Fruit fly (Drosophila melanogaster) whole organism: ENCODE data around the gene SPH93.

Experiments used
- CG8478 ChIP-seq: fragments of >200 bp; optimal IDR thresholded peaks from 2 replicates; lab custom pipeline; 2018; ENCODE audit warnings: inconsistent platforms
- Dll ChIP-seq: fragments of >200 bp; optimal IDR thresholded peaks from 2 replicates; lab custom pipeline; 2017
- EcR ChIP-seq, 2 experiments: fragments of >200 bp; optimal IDR thresholded peaks; 2 replicates each; lab custom pipeline; 2017; ENCODE audit warnings: missing biosample characterization in 2 of 2, missing genetic modification characterization in 2 of 2, missing genetic modification reagents in 2 of 2
- pan ChIP-seq: fragments of >200 bp; optimal IDR thresholded peaks from 2 replicates; lab custom pipeline; 2017
- psq ChIP-seq: fragments of >200 bp; optimal IDR thresholded peaks from 2 replicates; lab custom pipeline; 2017
- usp ChIP-seq: fragments of >200 bp; optimal IDR thresholded peaks from 2 replicates; lab custom pipeline; 2017; ENCODE audit warnings: missing biosample characterization, missing genetic modification characterization, mixed read lengths

The SPH93 gene

dm6 chr2L:17427187-17427586 is 28.5 kb downstream of the SPH93 start:
- no peak for TF ChIP-seq Dll (lab: Kevin White, UChicago)
- TF ChIP-seq psq (lab: Kevin White, UChicago): no peak
- no peak for TF ChIP-seq usp (GFP tag; lab: Kevin White, UChicago)
- no peak for TF ChIP-seq pan (lab: Kevin White, UChicago)
- no peak for TF ChIP-seq EcR (GFP tag; optimal IDR thresholded peaks at IDR 0.05; lab: Kevin White, UChicago)
- TF ChIP-seq CG8478 (lab: Kevin White, UChicago): no peak

dm6 chr2L:17425412-17425811 is 30.3 kb downstream of the SPH93 start:
- TF ChIP-seq CG8478 (lab: Kevin White, UChicago): no peak
- no peak for TF ChIP-seq psq (lab: Kevin White, UChicago)
- TF ChIP-seq usp (GFP tag; lab: Kevin White, UChicago): no peak
- TF ChIP-seq Dll (lab: Kevin White, UChicago): no peak
- TF ChIP-seq EcR (GFP tag; optimal IDR thresholded peaks at IDR 0.05; lab: Kevin White, UChicago): no peak
- no peak for TF ChIP-seq pan (lab: Kevin White, UChicago)

- TF ChIP-seq CG8478 (lab: Kevin White, UChicago) (no peak), EcR (GFP tag; optimal IDR thresholded peaks at IDR 0.05; lab: Kevin White, UChicago) (no peak), pan (lab: Kevin White, UChicago) (no peak), psq (lab: Kevin White, UChicago) (no peak), usp (GFP tag; lab: Kevin White, UChicago) (no peak), Dll (lab: Kevin White, UChicago) (no peak)
Measured at dm6 chr2L:17425005-17425404, 30.7 kb downstream of the SPH93 start.

dm6 chr2L:17422089-17422488 is 33.6 kb downstream of the SPH93 start:
- TF ChIP-seq EcR (GFP tag; optimal IDR thresholded peaks at IDR 0.05; lab: Kevin White, UChicago) (no peak), Dll (lab: Kevin White, UChicago) (no peak), psq (lab: Kevin White, UChicago) (no peak), usp (GFP tag; lab: Kevin White, UChicago) (no peak)

dm6 chr2L:17421366-17421765 is 34.4 kb downstream of the SPH93 start:
- TF ChIP-seq psq (lab: Kevin White, UChicago): no peak
- TF ChIP-seq EcR (GFP tag; optimal IDR thresholded peaks at IDR 0.05; lab: Kevin White, UChicago): no peak
- no peak for TF ChIP-seq usp (GFP tag; lab: Kevin White, UChicago)
- no peak for TF ChIP-seq CG8478 (lab: Kevin White, UChicago)
- TF ChIP-seq pan (lab: Kevin White, UChicago): no peak
- TF ChIP-seq Dll (lab: Kevin White, UChicago): no peak

dm6 chr2L:17420419-17420818 is 35.3 kb downstream of the SPH93 start:
- TF ChIP-seq CG8478 (lab: Kevin White, UChicago) (no peak), usp (GFP tag; lab: Kevin White, UChicago) (no peak), psq (lab: Kevin White, UChicago) (no peak), pan (lab: Kevin White, UChicago) (no peak), Dll (lab: Kevin White, UChicago) (no peak), EcR (GFP tag; optimal IDR thresholded peaks at IDR 0.05; lab: Kevin White, UChicago) (no peak)

dm6 chr2L:17412533-17412932 is 43.2 kb downstream of the SPH93 start, which contains the start of gene Rsph9:
Gene Rsph9 (minus strand): TSS chr2L:17412633.
- no peak for TF ChIP-seq CG8478 (lab: Kevin White, UChicago)
- TF ChIP-seq Dll (lab: Kevin White, UChicago): no peak
- TF ChIP-seq usp (GFP tag; lab: Kevin White, UChicago): no peak
- TF ChIP-seq EcR (GFP tag; optimal IDR thresholded peaks at IDR 0.05; lab: Kevin White, UChicago): no peak
- no peak for TF ChIP-seq pan (lab: Kevin White, UChicago)
- no peak for TF ChIP-seq psq (lab: Kevin White, UChicago)

dm6 chr2L:17410358-17410757 is 45.4 kb downstream of the SPH93 start, which contains the start of the genes Polr2J and CG15141:
Gene Polr2J (minus strand): TSS chr2L:17410406.
Gene CG15141 (plus strand): TSS chr2L:17410641.
- TF ChIP-seq pan (lab: Kevin White, UChicago) (no peak), Dll (lab: Kevin White, UChicago) (no peak), usp (GFP tag; lab: Kevin White, UChicago) (no peak), CG8478 (lab: Kevin White, UChicago) (no peak), psq (lab: Kevin White, UChicago) (no peak), EcR (GFP tag; optimal IDR thresholded peaks at IDR 0.05; lab: Kevin White, UChicago) (no peak)
